Fruit fly (Drosophila melanogaster) whole organism, pupa: Measurements from ENCODE around the gene RtGEF.

Source experiments
- CG10348 ChIP-seq: fragments of 200-800 bp; sonication (Bioruptor generic); IDR thresholded peaks from 2 replicates; pipeline ENCODE4 v1.3.6; 2022; ENCODE audit warnings: missing biosample characterization, missing genetic modification characterization
- CG12605 ChIP-seq: fragments of 200-800 bp; sonication (Bioruptor generic); IDR thresholded peaks from 2 replicates; pipeline ENCODE4 v1.3.6; 2022; ENCODE audit warnings: missing biosample characterization, missing genetic modification characterization
- CG13204 ChIP-seq: fragments of 200-800 bp; sonication (Bioruptor generic); optimal IDR thresholded peaks from 2 replicates; lab custom pipeline; 2018; ENCODE audit warnings: missing biosample characterization, mild to moderate bottlenecking, missing genetic modification characterization, moderate library complexity
- CG14655 ChIP-seq: fragments of 200-800 bp; sonication (Bioruptor generic); optimal IDR thresholded peaks from 3 replicates; lab custom pipeline; 2017; ENCODE audit warnings: mild to moderate bottlenecking, missing biosample characterization, missing genetic modification reagents, missing genetic modification characterization
- CG15710 ChIP-seq: fragments of 200-800 bp; sonication (Bioruptor generic); optimal IDR thresholded peaks from 2 replicates; lab custom pipeline; 2018; ENCODE audit warnings: missing biosample characterization, mild to moderate bottlenecking, missing genetic modification characterization, moderate library complexity
- CG17806 ChIP-seq: fragments of 200-800 bp; sonication (Bioruptor generic); optimal IDR thresholded peaks from 2 replicates; lab custom pipeline; 2018; ENCODE audit warnings: missing biosample characterization, mild to moderate bottlenecking, missing genetic modification characterization, moderate library complexity
- CG32121 ChIP-seq: fragments of 200-800 bp; sonication (Bioruptor generic); IDR thresholded peaks from 2 replicates; pipeline ENCODE4 v1.3.6; 2022; ENCODE audit warnings: missing biosample characterization, missing genetic modification characterization
- CG34367 ChIP-seq: fragments of 200-800 bp; sonication (Bioruptor generic); optimal IDR thresholded peaks from 2 replicates; lab custom pipeline; 2018; ENCODE audit warnings: missing biosample characterization, mild to moderate bottlenecking, missing genetic modification characterization
- CG4496 ChIP-seq: fragments of 200-800 bp; sonication (Bioruptor generic); IDR thresholded peaks from 3 replicates; pipeline ENCODE4 v1.3.6; 2022; ENCODE audit warnings: missing biosample characterization, missing genetic modification characterization
- CG8159 ChIP-seq: fragments of 200-800 bp; sonication (Bioruptor generic); optimal IDR thresholded peaks from 3 replicates; lab custom pipeline; 2018; ENCODE audit warnings: missing biosample characterization, mild to moderate bottlenecking, missing genetic modification characterization, moderate library complexity
- CG8301 ChIP-seq: fragments of 200-800 bp; sonication (Bioruptor generic); optimal IDR thresholded peaks from 2 replicates; lab custom pipeline; 2018; ENCODE audit warnings: missing biosample characterization, mild to moderate bottlenecking, missing genetic modification characterization
- CG9948 ChIP-seq: fragments of 200-800 bp; sonication (Bioruptor generic); optimal IDR thresholded peaks from 2 replicates; lab custom pipeline; 2018; ENCODE audit warnings: missing biosample characterization, mild to moderate bottlenecking, missing genetic modification characterization, moderate library complexity
- D1 ChIP-seq: fragments of 200-800 bp; sonication (Bioruptor generic); optimal IDR thresholded peaks from 2 replicates; lab custom pipeline; 2018; ENCODE audit warnings: missing biosample characterization, mild to moderate bottlenecking, missing genetic modification characterization, moderate library complexity
- EcR ChIP-seq: fragments of 200-800 bp; sonication (Bioruptor generic); optimal IDR thresholded peaks from 3 replicates; lab custom pipeline; 2019; ENCODE audit warnings: missing biosample characterization, missing genetic modification characterization, mild to moderate bottlenecking, moderate library complexity, missing genetic modification reagents
- Ets98B ChIP-seq: fragments of 200-800 bp; sonication (Bioruptor generic); IDR thresholded peaks from 2 replicates; pipeline ENCODE4 v1.3.6; 2022; ENCODE audit warnings: missing biosample characterization, missing genetic modification characterization
- Pif1A ChIP-seq: fragments of 200-800 bp; sonication (Bioruptor generic); optimal IDR thresholded peaks from 3 replicates; lab custom pipeline; 2016; ENCODE audit warnings: missing biosample characterization, missing genetic modification characterization
- Pif1B ChIP-seq: fragments of 200-800 bp; sonication (Bioruptor generic); optimal IDR thresholded peaks from 3 replicates; lab custom pipeline; 2016; ENCODE audit warnings: missing biosample characterization, missing genetic modification characterization
- Snoo ChIP-seq: fragments of 200-800 bp; sonication (Bioruptor generic); optimal IDR thresholded peaks from 3 replicates; lab custom pipeline; 2017; ENCODE audit warnings: missing biosample characterization, mild to moderate bottlenecking, missing genetic modification characterization, inconsistent platforms
- fd96Ca ChIP-seq: fragments of 200-800 bp; sonication (Bioruptor generic); IDR thresholded peaks from 3 replicates; pipeline ENCODE4 v1.3.6; 2022; ENCODE audit warnings: missing biosample characterization, missing genetic modification characterization
- gl ChIP-seq: fragments of 200-800 bp; sonication (Bioruptor generic); optimal IDR thresholded peaks from 2 replicates; lab custom pipeline; 2018; ENCODE audit warnings: missing biosample characterization, mild to moderate bottlenecking, missing genetic modification characterization
- rn ChIP-seq: fragments of 200-800 bp; sonication (Bioruptor generic); IDR thresholded peaks from 2 replicates; pipeline ENCODE4 v1.3.6; 2022; ENCODE audit warnings: missing biosample characterization, missing genetic modification characterization

Gene RtGEF

dm6 chr2L:20332978-20333377 is 17.3 kb upstream of the RtGEF start:
- TF ChIP-seq D1 = no peak
- TF ChIP-seq CG4496 (GFP tag; lab: Robert Waterston, UW) = peak; percentile 12; the same call in 1 of the 3 replicates
- no peak for TF ChIP-seq CG8159 (tag; lab: Kevin White, UChicago)
- TF ChIP-seq CG15710 (tag; lab: Kevin White, UChicago) = no peak
- 0 out of 3 replicates have a peak, but pooled peaks have one; percentile 12 for TF ChIP-seq fd96Ca
- no peak for TF ChIP-seq CG10348
- no peak for TF ChIP-seq CG13204 (GFP tag; lab: Kevin White, UChicago)
- TF ChIP-seq rn (GFP tag; lab: Robert Waterston, UW) = no peak
- TF ChIP-seq, all 21 proteins: peak for 2

dm6 chr2L:20334918-20335317 is 15.3 kb upstream of the RtGEF start:
- TF ChIP-seq CG10348 = peak; percentile 53
- TF ChIP-seq Pif1B (GFP tag; lab: Kevin White, UChicago) = peak; percentile 56
- no peak for TF ChIP-seq CG13204 (GFP tag; lab: Kevin White, UChicago)
- TF ChIP-seq D1 = no peak
- TF ChIP-seq CG8301 (tag; lab: Kevin White, UChicago) = peak; percentile 89
- TF ChIP-seq Pif1A (GFP tag; lab: Kevin White, UChicago) = peak; percentile 44
- peak; percentile 85 for TF ChIP-seq CG4496 (GFP tag; lab: Robert Waterston, UW)
- TF ChIP-seq CG17806 = peak; percentile 41
- peak; percentile 88 for TF ChIP-seq CG14655 (GFP tag; lab: Kevin White, UChicago)
- peak; percentile 70; the same call in 2 of the 3 replicates for TF ChIP-seq fd96Ca
- TF ChIP-seq EcR (GFP tag; lab: Kevin White, UChicago) = no peak
- TF ChIP-seq rn (GFP tag; lab: Robert Waterston, UW) = no peak; the same call in 1 of the 2 replicates
- peak; percentile 43 for TF ChIP-seq CG34367 (tag; lab: Kevin White, UChicago)
- peak; percentile 49; the same call in 1 of the 2 replicates for TF ChIP-seq CG12605
- TF ChIP-seq Snoo (tag; lab: Kevin White, UChicago) = no peak
- peak; percentile 45 for TF ChIP-seq CG8159 (tag; lab: Kevin White, UChicago)
- TF ChIP-seq CG9948 (tag; lab: Kevin White, UChicago) = peak; percentile 39
- TF ChIP-seq Ets98B (GFP tag; lab: Robert Waterston, UW) = peak; percentile 84
- TF ChIP-seq CG15710 (tag; lab: Kevin White, UChicago) = peak; percentile 57
- no peak for TF ChIP-seq gl (tag; lab: Kevin White, UChicago)
- peak; percentile 80 for TF ChIP-seq CG32121 (GFP tag; lab: Robert Waterston, UW)

dm6 chr2L:20337800-20338199 is 12.4 kb upstream of the RtGEF start:
- TF ChIP-seq D1 (no peak), fd96Ca (no peak), CG10348 (no peak), rn (GFP tag; lab: Robert Waterston, UW) (no peak), CG8159 (tag; lab: Kevin White, UChicago) (no peak), CG12605 (no peak), CG32121 (GFP tag; lab: Robert Waterston, UW) (no peak), CG34367 (tag; lab: Kevin White, UChicago) (no peak), CG9948 (tag; lab: Kevin White, UChicago) (no peak), Pif1A (GFP tag; lab: Kevin White, UChicago) (no peak), CG13204 (GFP tag; lab: Kevin White, UChicago) (no peak), CG15710 (tag; lab: Kevin White, UChicago) (no peak), CG17806 (no peak), Pif1B (GFP tag; lab: Kevin White, UChicago) (no peak)

- peak; percentile 73 for TF ChIP-seq Pif1A (GFP tag; lab: Kevin White, UChicago)
- TF ChIP-seq fd96Ca = peak; percentile 89
- peak; percentile 66 for TF ChIP-seq CG12605
- no peak; the same call in 1 of the 2 replicates for TF ChIP-seq CG10348
- no peak for TF ChIP-seq gl (tag; lab: Kevin White, UChicago)
- TF ChIP-seq Ets98B (GFP tag; lab: Robert Waterston, UW) = peak; percentile 91
- TF ChIP-seq CG14655 (GFP tag; lab: Kevin White, UChicago) = peak; percentile 88
- peak; percentile 83 for TF ChIP-seq CG32121 (GFP tag; lab: Robert Waterston, UW)
- TF ChIP-seq CG8301 (tag; lab: Kevin White, UChicago) = peak; percentile 86
- no peak for TF ChIP-seq CG8159 (tag; lab: Kevin White, UChicago)
- TF ChIP-seq CG9948 (tag; lab: Kevin White, UChicago) = peak; percentile 43
- TF ChIP-seq CG4496 (GFP tag; lab: Robert Waterston, UW) = peak; percentile 92
- TF ChIP-seq Snoo (tag; lab: Kevin White, UChicago) = no peak
- TF ChIP-seq rn (GFP tag; lab: Robert Waterston, UW) = peak; percentile 69; the same call in 1 of the 2 replicates
- peak; percentile 37 for TF ChIP-seq Pif1B (GFP tag; lab: Kevin White, UChicago)
- TF ChIP-seq CG13204 (GFP tag; lab: Kevin White, UChicago) = no peak
- TF ChIP-seq CG17806 = peak; percentile 16
Measured at dm6 chr2L:20340635-20341034, 9.6 kb upstream of the RtGEF start.

dm6 chr2L:20341211-20341998 is 8.8 kb upstream of the RtGEF start:
- TF ChIP-seq gl (tag; lab: Kevin White, UChicago) = no peak
- TF ChIP-seq fd96Ca = no peak
- no peak for TF ChIP-seq EcR (GFP tag; lab: Kevin White, UChicago)
- TF ChIP-seq Snoo (tag; lab: Kevin White, UChicago) = no peak
- no peak for TF ChIP-seq CG9948 (tag; lab: Kevin White, UChicago)
- TF ChIP-seq Pif1B (GFP tag; lab: Kevin White, UChicago) = no peak
- TF ChIP-seq CG14655 (GFP tag; lab: Kevin White, UChicago) = no peak
- no peak for TF ChIP-seq CG15710 (tag; lab: Kevin White, UChicago)
- TF ChIP-seq CG17806 = no peak
- TF ChIP-seq CG8301 (tag; lab: Kevin White, UChicago) = no peak
- no peak for TF ChIP-seq CG8159 (tag; lab: Kevin White, UChicago)
- TF ChIP-seq CG13204 (GFP tag; lab: Kevin White, UChicago) = no peak
- no peak for TF ChIP-seq CG34367 (tag; lab: Kevin White, UChicago)
- TF ChIP-seq CG32121 (GFP tag; lab: Robert Waterston, UW) = no peak
- no peak for TF ChIP-seq Pif1A (GFP tag; lab: Kevin White, UChicago)
- TF ChIP-seq, all 21 proteins: peak for 0
